Worm (Caenorhabditis elegans): ENCODE data around the gene lrx-1.
A peak's percentile ranks its signal among the peaks of the same experiment; 100 is the strongest.

The lrx-1 gene

DNA sequence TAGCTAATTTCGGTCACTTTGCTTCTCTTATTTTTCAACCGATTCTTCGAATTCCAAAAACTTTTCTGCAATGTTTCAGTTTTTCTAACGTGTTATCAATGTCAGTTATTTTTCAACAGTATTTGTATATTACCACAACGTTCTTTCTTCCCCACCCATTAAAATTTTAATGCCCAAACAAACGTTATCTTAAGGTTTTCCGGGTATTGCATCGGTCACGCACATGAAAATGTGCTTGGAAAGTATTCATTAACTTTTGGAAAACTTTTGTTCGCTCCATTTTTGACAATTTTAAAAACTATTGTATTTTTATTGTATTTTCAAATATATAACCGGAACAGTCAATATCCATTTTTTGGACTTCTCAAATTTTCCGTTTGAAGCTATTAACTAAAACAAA is 43.8 kb downstream of the lrx-1 start:
- TF ChIP-seq him-1 (tag; optimal IDR thresholded peaks at IDR 0.05), result no peak
- no peak for TF ChIP-seq W03F9.2 (tag; optimal IDR thresholded peaks at IDR 0.05)
- TF ChIP-seq dao-5 (tag; optimal IDR thresholded peaks at IDR 0.05), result no peak

DNA sequence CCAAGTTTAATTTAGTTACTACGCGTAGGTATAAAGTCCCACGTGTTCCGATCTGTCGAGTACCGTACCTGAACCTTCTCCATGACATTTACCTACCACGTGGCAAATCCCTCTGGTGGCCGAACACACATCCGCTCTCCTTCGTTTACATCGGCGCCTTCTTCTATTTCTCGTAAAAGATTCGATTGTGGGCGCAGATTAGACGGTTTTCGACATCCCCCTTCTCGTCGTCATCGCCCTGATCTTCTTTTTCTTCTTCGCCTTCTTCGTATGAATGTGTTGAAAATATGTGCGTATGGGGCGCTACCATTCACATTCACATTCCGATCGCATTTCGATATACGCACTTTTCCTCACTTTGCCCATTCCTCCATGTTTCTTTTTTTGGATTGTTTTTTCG is 44.4 kb downstream of the lrx-1 start:
- TF ChIP-seq W03F9.2 (tag; optimal IDR thresholded peaks at IDR 0.05) (no peak), dao-5 (tag; optimal IDR thresholded peaks at IDR 0.05) (no peak), him-1 (tag; optimal IDR thresholded peaks at IDR 0.05) (no peak)

DNA sequence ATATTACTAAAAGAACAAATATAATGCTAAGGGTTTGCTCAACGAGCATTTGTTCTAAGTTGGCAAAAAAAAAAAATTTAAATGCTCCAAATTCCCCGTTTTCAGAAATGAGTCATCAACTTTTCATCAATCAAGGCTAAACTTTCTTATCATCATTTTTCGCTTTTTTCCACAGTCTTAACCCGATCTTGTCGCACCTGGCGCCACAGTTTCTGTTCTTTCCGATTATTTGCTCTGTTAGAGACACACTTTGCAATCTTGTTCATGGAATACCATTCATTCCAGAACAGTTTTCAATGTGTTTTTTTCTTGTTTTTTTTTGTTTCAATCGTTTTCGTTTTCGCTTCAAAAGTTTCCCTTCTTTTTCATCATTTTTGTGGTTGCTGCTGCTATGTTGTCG is 45.8 kb downstream of the lrx-1 start:
- no peak for TF ChIP-seq him-1 (tag; optimal IDR thresholded peaks at IDR 0.05)
- no peak for TF ChIP-seq dao-5 (tag; optimal IDR thresholded peaks at IDR 0.05)
- no peak for TF ChIP-seq W03F9.2 (tag; optimal IDR thresholded peaks at IDR 0.05)

DNA sequence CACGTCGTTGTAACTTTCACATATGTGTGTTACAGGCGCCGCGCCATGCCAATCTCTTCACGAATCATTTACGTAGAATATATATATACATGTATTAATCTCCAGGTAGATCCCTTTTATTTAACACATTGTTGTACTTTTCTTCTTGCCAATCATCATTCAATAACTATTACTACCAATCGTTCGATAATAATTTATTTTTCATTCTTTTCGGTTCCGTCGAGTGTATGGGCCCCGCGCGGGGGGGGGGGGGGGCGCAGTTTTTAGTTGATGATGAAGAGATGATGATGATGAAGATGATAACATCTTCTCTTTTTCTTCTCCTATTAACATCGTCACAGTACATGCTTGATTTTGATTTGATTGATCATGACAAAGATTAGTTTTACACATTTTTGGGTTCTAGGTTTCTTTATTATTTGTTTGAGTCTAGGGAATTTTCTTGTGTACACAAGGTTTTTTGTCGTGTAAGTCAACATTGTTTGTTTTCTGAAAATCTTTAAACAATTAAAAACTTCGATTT is 46.9 kb downstream of the lrx-1 start:
- TF ChIP-seq him-1 (tag; optimal IDR thresholded peaks at IDR 0.05) (no peak), W03F9.2 (tag; optimal IDR thresholded peaks at IDR 0.05) (no peak), dao-5 (tag; optimal IDR thresholded peaks at IDR 0.05) (no peak)

DNA sequence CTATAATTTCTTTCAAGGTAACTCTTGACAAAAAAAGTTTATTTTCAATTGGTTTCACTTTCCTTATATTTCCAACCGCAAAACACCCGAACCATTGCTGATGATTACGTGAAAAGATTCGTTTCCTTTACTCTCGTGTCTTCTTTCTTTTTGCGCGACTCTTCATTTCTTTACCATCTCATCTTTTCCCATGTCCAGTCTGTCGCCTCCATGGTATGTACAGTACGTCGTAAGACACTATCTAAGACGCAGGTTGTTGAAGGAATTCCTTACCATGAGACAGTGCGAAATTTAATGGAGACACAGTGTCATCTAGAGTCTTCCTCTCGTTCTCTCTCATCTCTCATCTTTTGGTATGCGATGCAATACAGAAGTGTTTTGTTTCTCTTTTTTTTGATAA is 47.8 kb downstream of the lrx-1 start:
- TF ChIP-seq dao-5 (tag; optimal IDR thresholded peaks at IDR 0.05) (no peak), him-1 (tag; optimal IDR thresholded peaks at IDR 0.05) (no peak), W03F9.2 (tag; optimal IDR thresholded peaks at IDR 0.05) (no peak)

DNA sequence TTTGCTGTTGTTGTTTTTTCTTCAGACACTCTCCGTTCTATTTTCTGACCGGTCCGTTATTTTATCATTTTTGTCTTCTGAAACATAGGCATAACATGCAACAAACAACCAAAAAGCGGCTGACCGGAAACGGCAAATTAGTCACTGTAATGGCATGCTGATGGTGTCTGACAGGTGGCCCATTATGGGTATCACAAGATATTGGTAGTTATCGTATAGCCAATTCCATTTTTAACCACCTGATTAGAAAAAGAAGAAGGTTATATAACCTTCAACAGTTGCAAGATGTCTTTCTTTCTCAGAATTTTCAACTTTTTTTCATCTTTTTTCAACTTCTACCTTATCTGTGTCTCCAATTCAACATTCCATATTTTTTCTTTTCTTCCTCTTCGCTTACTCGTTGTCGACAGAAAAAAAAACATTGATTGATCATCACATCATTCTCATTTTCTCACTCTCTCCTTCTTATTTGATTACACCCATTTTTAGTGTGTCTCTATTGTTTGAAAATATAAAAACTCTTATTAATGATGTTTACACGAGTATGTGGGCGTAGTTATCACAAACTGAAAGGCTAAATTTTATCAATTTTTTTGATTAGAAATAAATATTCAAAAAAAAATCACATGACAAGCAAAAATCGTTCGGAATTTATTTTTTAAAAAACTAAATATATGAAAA is 48.5 kb downstream of the lrx-1 start:
- no peak for TF ChIP-seq dao-5 (tag; optimal IDR thresholded peaks at IDR 0.05)
- TF ChIP-seq him-1 (tag; optimal IDR thresholded peaks at IDR 0.05), result no peak
- TF ChIP-seq W03F9.2 (tag; optimal IDR thresholded peaks at IDR 0.05), result no peak

DNA sequence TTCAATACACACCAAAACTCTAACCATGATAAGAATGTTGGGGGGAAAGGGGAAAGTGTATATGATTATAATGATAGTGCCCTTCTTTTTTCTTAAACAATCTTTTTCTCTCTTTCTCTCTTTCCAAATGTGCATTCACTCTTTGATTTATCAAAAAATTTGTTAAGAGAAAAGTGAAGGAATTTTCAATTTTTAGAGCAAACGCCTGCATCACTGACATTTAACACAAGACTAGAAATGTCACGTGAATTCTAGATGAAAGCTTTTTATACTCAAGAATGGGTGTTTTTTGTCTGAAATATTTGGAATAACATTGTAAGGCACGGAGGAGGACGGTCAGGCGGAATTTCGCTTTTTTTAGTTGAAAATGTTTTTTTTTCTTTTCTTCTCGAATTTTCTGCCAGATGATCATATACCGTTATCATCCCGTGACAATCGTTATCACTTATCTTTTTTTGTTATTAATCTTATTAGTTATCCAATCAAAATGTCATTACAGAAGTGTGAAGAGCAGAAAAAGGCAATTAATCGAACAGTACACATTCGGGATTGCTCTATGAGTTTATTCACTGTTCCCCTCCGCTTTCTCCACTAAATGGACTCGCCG is 49.7 kb downstream of the lrx-1 start, which contains the start of the genes frm-7 and F55C5.17:
Gene frm-7, plus strand, starts transcription at position 500 of the 607 bp plus-strand sequence.
Gene F55C5.17, plus strand, starts transcription at position 557 of the 607 bp plus-strand sequence.
- TF ChIP-seq W03F9.2 (tag; optimal IDR thresholded peaks at IDR 0.05), result no peak
- TF ChIP-seq him-1 (tag; optimal IDR thresholded peaks at IDR 0.05), result no peak
- TF ChIP-seq dao-5 (tag; optimal IDR thresholded peaks at IDR 0.05), result no peak

DNA sequence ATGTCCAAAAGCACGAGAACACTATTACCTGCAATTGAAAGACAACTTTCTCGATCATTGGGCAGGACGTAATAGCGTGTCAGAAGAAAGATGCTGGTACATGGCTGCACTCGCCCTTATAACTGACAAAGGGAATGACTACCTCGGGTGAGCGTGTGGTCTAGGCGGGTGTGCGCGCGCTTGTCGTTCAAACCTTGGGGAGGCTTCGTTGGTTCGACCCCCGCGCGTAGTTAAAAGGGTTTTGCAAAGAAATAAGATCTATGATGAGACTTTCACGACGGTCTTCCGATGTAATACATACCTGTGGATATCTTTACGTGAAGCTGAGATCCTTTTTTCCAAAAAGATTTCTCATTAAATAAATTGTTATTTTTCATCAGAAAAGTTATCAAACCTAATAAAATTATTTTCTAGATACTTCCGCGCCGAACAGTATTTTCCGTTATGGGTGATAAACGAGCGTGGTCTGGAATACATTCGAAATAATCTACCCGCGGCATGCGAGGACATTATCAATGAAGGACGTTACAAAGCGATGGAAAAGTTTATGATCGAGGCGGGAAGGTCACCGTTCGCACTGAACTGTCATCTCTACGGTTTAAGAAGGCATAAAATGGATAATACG is 51.2 kb downstream of the lrx-1 start:
- TF ChIP-seq dao-5 (tag; optimal IDR thresholded peaks at IDR 0.05) (peak; percentile 97), him-1 (tag; optimal IDR thresholded peaks at IDR 0.05) (peak; percentile 97), W03F9.2 (tag; optimal IDR thresholded peaks at IDR 0.05) (peak; percentile 59)

All from whole organism, L4/young adult.